Fruit fly (Drosophila melanogaster): ENCODE data around the gene CG15892.
A peak's percentile ranks its signal among the peaks of the same experiment; 100 is the strongest.

CG15892 gene

DNA sequence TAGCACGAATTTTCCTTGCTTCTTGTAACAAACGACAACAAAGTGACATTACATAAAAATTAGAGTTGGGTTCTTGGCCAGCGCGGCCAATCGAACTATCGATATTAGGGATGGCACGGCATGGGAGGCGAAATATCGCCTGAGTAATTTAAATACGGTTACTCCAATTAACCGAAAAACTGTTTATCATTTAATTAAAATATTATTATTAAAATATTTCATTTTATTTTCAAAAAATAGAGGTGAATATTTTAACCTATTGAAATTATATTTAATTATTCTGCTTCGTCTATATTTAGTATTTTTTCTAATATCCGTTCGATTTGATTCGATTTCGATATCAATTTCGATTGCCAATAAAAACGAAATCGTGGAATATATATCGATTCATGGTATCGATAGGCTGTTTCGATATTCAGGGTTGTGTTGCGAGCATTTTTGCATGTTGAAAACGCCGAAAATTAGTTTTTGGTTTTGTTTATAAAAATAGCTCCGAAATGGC, 38.7 kb downstream of the CG15892 start, which contains the start of the genes Rbcn-3A and Spx (continued):
- TF ChIP-seq E2f1 (GFP tag; IDR thresholded peaks at IDR 0.05) (no peak), Kr (GFP tag; optimal IDR thresholded peaks at IDR 0.05) (no peak), HHEX (GFP tag; optimal IDR thresholded peaks at IDR 0.05) (no peak), CG6689 (GFP tag; IDR thresholded peaks at IDR 0.05) (no peak), CG3995 (GFP tag; optimal IDR thresholded peaks at IDR 0.05) (peak; percentile 4), CG12155 (GFP tag; optimal IDR thresholded peaks at IDR 0.05) (no peak), Deaf1 (tag; optimal IDR thresholded peaks at IDR 0.05) (no peak), CG15479 (GFP tag; optimal IDR thresholded peaks at IDR 0.05) (no peak), Nf-YA (GFP tag; IDR thresholded peaks at IDR 0.05) (no peak), CHES-1-like (GFP tag; optimal IDR thresholded peaks at IDR 0.05) (no peak), NfI (GFP tag; optimal IDR thresholded peaks at IDR 0.05) (peak; percentile 48), Poxn (GFP tag; IDR thresholded peaks at IDR 0.05) (no peak), CG11398 (GFP tag; optimal IDR thresholded peaks at IDR 0.05) (no peak), CG31224 (GFP tag; IDR thresholded peaks at IDR 0.05) (no peak), da (GFP tag; optimal IDR thresholded peaks at IDR 0.05) (no peak), CG13624 (GFP tag; optimal IDR thresholded peaks at IDR 0.05) (no peak), br (optimal IDR thresholded peaks at IDR 0.05) (no peak), mam (GFP tag; optimal IDR thresholded peaks at IDR 0.05) (no peak), cato (GFP tag; optimal IDR thresholded peaks at IDR 0.05; ENCODE audit: borderline replicate concordance) (no peak), CG11504 (tag; optimal IDR thresholded peaks at IDR 0.05) (peak; percentile 24), Neu2 (GFP tag; optimal IDR thresholded peaks at IDR 0.05; ENCODE audit: borderline replicate concordance) (no peak), CG30431 (GFP tag; optimal IDR thresholded peaks at IDR 0.05) (no peak), CG7928 (GFP tag; optimal IDR thresholded peaks at IDR 0.05) (no peak), kni (GFP tag; optimal IDR thresholded peaks at IDR 0.05) (no peak), Vsx1 (GFP tag; optimal IDR thresholded peaks at IDR 0.05) (no peak), trh (GFP tag; optimal IDR thresholded peaks at IDR 0.05) (no peak), Mad (GFP tag; optimal IDR thresholded peaks at IDR 0.05) (no peak), D (optimal IDR thresholded peaks at IDR 0.05) (no peak), D (GFP tag; optimal IDR thresholded peaks at IDR 0.05) (no peak), gcm (GFP tag; optimal IDR thresholded peaks at IDR 0.05) (peak; percentile 21), CG4282 (GFP tag; optimal IDR thresholded peaks at IDR 0.05) (no peak), CG6813 (GFP tag; optimal IDR thresholded peaks at IDR 0.05) (no peak), TFAM (GFP tag; optimal IDR thresholded peaks at IDR 0.05) (no peak), MESR4 (GFP tag; optimal IDR thresholded peaks at IDR 0.05) (no peak), CG13296 (GFP tag; optimal IDR thresholded peaks at IDR 0.05) (peak; percentile 19), fu2 (GFP tag; optimal IDR thresholded peaks at IDR 0.05) (no peak), MTF-1 (GFP tag; optimal IDR thresholded peaks at IDR 0.05; ENCODE audit: borderline replicate concordance) (no peak), chm (GFP tag; IDR thresholded peaks at IDR 0.05) (no peak), tio (GFP tag; optimal IDR thresholded peaks at IDR 0.05) (no peak), B-H2 (GFP tag; optimal IDR thresholded peaks at IDR 0.05) (peak; percentile 6), CG2116 (GFP tag; optimal IDR thresholded peaks at IDR 0.05) (peak; percentile 97), ab (GFP tag; optimal IDR thresholded peaks at IDR 0.05) (no peak), ranshi (GFP tag; IDR thresholded peaks at IDR 0.05) (no peak), Sry-β (GFP tag; optimal IDR thresholded peaks at IDR 0.05) (no peak), jumu (GFP tag; optimal IDR thresholded peaks at IDR 0.05) (no peak), crp (GFP tag; optimal IDR thresholded peaks at IDR 0.05) (no peak), hkb (optimal IDR thresholded peaks at IDR 0.05) (no peak), hkb (GFP tag; IDR thresholded peaks at IDR 0.05) (no peak), CG17912 (GFP tag; optimal IDR thresholded peaks at IDR 0.05) (no peak), z (GFP tag; IDR thresholded peaks at IDR 0.05) (no peak), Abd-B (GFP tag; optimal IDR thresholded peaks at IDR 0.05) (peak; percentile 40), aop (GFP tag; IDR thresholded peaks at IDR 0.05) (no peak)
